Worm (Caenorhabditis elegans): ENCODE results near the gene M03A1.8.
A peak's percentile ranks its signal among the peaks of the same experiment; 100 is the strongest.

The M03A1.8 gene

ce11 chrII:4603035-4603434, 42.9 kb downstream of the M03A1.8 start, which contains the start of gene F35D11.4 (continued):
- peak; percentile 57 for TF ChIP-seq unc-130 (tag; optimal IDR thresholded peaks at IDR 0.05)
- no peak for TF ChIP-seq ceh-63 (GFP tag; optimal IDR thresholded peaks at IDR 0.05)
- TF ChIP-seq nhr-19 (GFP tag; conservative IDR thresholded peaks at IDR 0.05), result peak; percentile 84
- TF ChIP-seq fos-1 (tag; optimal IDR thresholded peaks at IDR 0.05), result no peak
- TF ChIP-seq snpc-4 (tag; optimal IDR thresholded peaks at IDR 0.05), result peak; percentile 7
- TF ChIP-seq zag-1 (tag; optimal IDR thresholded peaks at IDR 0.05), result no peak
- TF ChIP-seq jun-1 (tag; optimal IDR thresholded peaks at IDR 0.05), result no peak
- peak; percentile 45; the same call in 1 of the 2 replicates for TF ChIP-seq mab-9 (GFP tag; IDR thresholded peaks at IDR 0.05)
- TF ChIP-seq fkh-10 (GFP tag; optimal IDR thresholded peaks at IDR 0.05), result peak; percentile 35
- TF ChIP-seq hlh-17 (GFP tag; optimal IDR thresholded peaks at IDR 0.05; ENCODE audit: borderline replicate concordance), result no peak
- no peak for TF ChIP-seq aha-1 (tag; optimal IDR thresholded peaks at IDR 0.05)
- TF ChIP-seq xbp-1 (tag; optimal IDR thresholded peaks at IDR 0.05), result peak; percentile 85
- peak; percentile 42 for TF ChIP-seq F16B12.6 (tag; optimal IDR thresholded peaks at IDR 0.05)
- TF ChIP-seq C34B4.2 (tag; optimal IDR thresholded peaks at IDR 0.05), result no peak
- peak; percentile 83 for TF ChIP-seq swsn-7 (tag; optimal IDR thresholded peaks at IDR 0.05)
- TF ChIP-seq rnt-1 (tag; optimal IDR thresholded peaks at IDR 0.05), result peak; percentile 99
- TF ChIP-seq dsc-1 (tag; optimal IDR thresholded peaks at IDR 0.05), result peak; percentile 84
- peak; percentile 91 for TF ChIP-seq nhr-90 (tag; optimal IDR thresholded peaks at IDR 0.05; ENCODE audit: poor library complexity)
- peak; percentile 62 for TF ChIP-seq unc-86 (tag; optimal IDR thresholded peaks at IDR 0.05)
- TF ChIP-seq efl-3 (GFP tag; optimal IDR thresholded peaks at IDR 0.05), result no peak
- no peak for TF ChIP-seq pqm-1 (tag; optimal IDR thresholded peaks at IDR 0.05)
- peak; percentile 73 for TF ChIP-seq lin-15B (tag; optimal IDR thresholded peaks at IDR 0.05)
- TF ChIP-seq unc-62 (GFP tag; optimal IDR thresholded peaks at IDR 0.05), result no peak
- peak; percentile 77 for TF ChIP-seq fkh-4 (tag; optimal IDR thresholded peaks at IDR 0.05; ENCODE audit: borderline replicate concordance)
- peak; percentile 65 for TF ChIP-seq lin-13 (GFP tag; optimal IDR thresholded peaks at IDR 0.05)
- peak; percentile 89 for TF ChIP-seq nhr-47 (tag; optimal IDR thresholded peaks at IDR 0.05)
- no peak for TF ChIP-seq vab-15 (tag; optimal IDR thresholded peaks at IDR 0.05)
- no peak for TF ChIP-seq ces-1 (GFP tag; optimal IDR thresholded peaks at IDR 0.05)
- peak; percentile 89 to 94 (median 93) for TF ChIP-seq dpl-1 (GFP tag; optimal IDR thresholded peaks at IDR 0.05)
- TF ChIP-seq ceh-82 (tag; optimal IDR thresholded peaks at IDR 0.05), result peak; percentile 33 to 74 (median 63)
- peak; percentile 39; the same call in 1 of the 2 replicates for TF ChIP-seq ceh-88 (GFP tag; IDR thresholded peaks at IDR 0.05)

ce11 chrII:4604149-4604548, 44.0 kb downstream of the M03A1.8 start:
- peak; percentile 36 for TF ChIP-seq lin-14 (GFP tag; optimal IDR thresholded peaks at IDR 0.05)
- peak; percentile 17 for TF ChIP-seq nhr-71 (tag; optimal IDR thresholded peaks at IDR 0.05)
- peak in 1 of 2 experiments; percentile 37 for TF ChIP-seq lin-35 (GFP tag; optimal IDR thresholded peaks at IDR 0.05)
- no peak for TF ChIP-seq snpc-4 (tag; optimal IDR thresholded peaks at IDR 0.05)
- TF ChIP-seq elt-2 (tag; optimal IDR thresholded peaks at IDR 0.05), result peak; percentile 84
- TF ChIP-seq efl-1 (optimal IDR thresholded peaks at IDR 0.05), result peak in 1 of 2 experiments; percentile 9
- peak in 1 of 2 experiments; percentile 58 for TF ChIP-seq efl-1 (GFP tag; optimal IDR thresholded peaks at IDR 0.05 in 1 of 2)

ce11 chrII:4604680-4605079, 44.5 kb downstream of the M03A1.8 start:
- TF ChIP-seq efl-1 (optimal IDR thresholded peaks at IDR 0.05), result no peak
- TF ChIP-seq efl-1 (GFP tag; optimal IDR thresholded peaks at IDR 0.05 in 1 of 2), result peak in 1 of 2 experiments; percentile 72
- TF ChIP-seq unc-62 (GFP tag; optimal IDR thresholded peaks at IDR 0.05), result no peak
- no peak for TF ChIP-seq blmp-1 (tag; optimal IDR thresholded peaks at IDR 0.05)
- TF ChIP-seq tbx-2 (tag; optimal IDR thresholded peaks at IDR 0.05), result no peak
- TF ChIP-seq mdl-1 (tag; optimal IDR thresholded peaks at IDR 0.05), result no peak
- TF ChIP-seq skn-1 (tag; optimal IDR thresholded peaks at IDR 0.05), result no peak
- no peak for TF ChIP-seq ceh-88 (GFP tag; IDR thresholded peaks at IDR 0.05)
